Fruit fly (Drosophila melanogaster): ENCODE measurements around the gene CG42740.

CG42740 gene

dm6 chr3R:30450224-30450623 is 27.5 kb upstream of the CG42740 start (continued):
- no peak for TF ChIP-seq BEAF-32 (GFP tag; optimal IDR thresholded peaks at IDR 0.05)
- peak; percentile 52 for TF ChIP-seq CTCF (GFP tag; optimal IDR thresholded peaks at IDR 0.05)
- TF ChIP-seq Nf-YC (tag; optimal IDR thresholded peaks at IDR 0.05), result no peak
- peak; percentile 47 for TF ChIP-seq nerfin-1 (tag; optimal IDR thresholded peaks at IDR 0.05)
- TF ChIP-seq CG34422 (GFP tag; IDR thresholded peaks at IDR 0.05), result peak; percentile 68; the same call in 1 of the 3 replicates
- TF ChIP-seq psq (GFP tag; optimal IDR thresholded peaks at IDR 0.05), result peak; percentile 51
- peak; percentile 55 for TF ChIP-seq tin (GFP tag; optimal IDR thresholded peaks at IDR 0.05)
- TF ChIP-seq gfzf (GFP tag; optimal IDR thresholded peaks at IDR 0.05), result no peak
- peak; percentile 59 for TF ChIP-seq CG1603 (tag; optimal IDR thresholded peaks at IDR 0.05)
- TF ChIP-seq sima (GFP tag; optimal IDR thresholded peaks at IDR 0.05), result no peak
- TF ChIP-seq pum (GFP tag; optimal IDR thresholded peaks at IDR 0.05), result peak; percentile 38
- no peak; the same call in 1 of the 2 replicates for TF ChIP-seq amos (GFP tag; IDR thresholded peaks at IDR 0.05; ENCODE audit: partially characterized antibody)
- TF ChIP-seq trh (GFP tag; optimal IDR thresholded peaks at IDR 0.05), result peak; percentile 74
- peak; percentile 35 for TF ChIP-seq CG2712 (tag; optimal IDR thresholded peaks at IDR 0.05)
- peak; percentile 21; the same call in 1 of the 4 replicates for TF ChIP-seq Gug (GFP tag; IDR thresholded peaks at IDR 0.05)
- no peak for TF ChIP-seq CG14667 (GFP tag; IDR thresholded peaks at IDR 0.05)
- peak; percentile 79 for TF ChIP-seq CG13296 (GFP tag; optimal IDR thresholded peaks at IDR 0.05)
- TF ChIP-seq Sox102F (GFP tag; optimal IDR thresholded peaks at IDR 0.05), result peak; percentile 53
- TF ChIP-seq Eip74EF (GFP tag; optimal IDR thresholded peaks at IDR 0.05), result no peak
- TF ChIP-seq salm (tag; optimal IDR thresholded peaks at IDR 0.05), result peak; percentile 17
- peak; percentile 42 for TF ChIP-seq en (GFP tag; optimal IDR thresholded peaks at IDR 0.05)
- TF ChIP-seq CG8089 (GFP tag; optimal IDR thresholded peaks at IDR 0.05), result peak; percentile 81
- TF ChIP-seq bsh (GFP tag; optimal IDR thresholded peaks at IDR 0.05), result peak; percentile 36 to 82
- peak; percentile 63 for TF ChIP-seq cato (GFP tag; optimal IDR thresholded peaks at IDR 0.05; ENCODE audit: borderline replicate concordance)
- TF ChIP-seq sna (GFP tag; IDR thresholded peaks at IDR 0.05; ENCODE audit: partially characterized antibody), result no peak
- peak; percentile 37 for TF ChIP-seq HLH54F (GFP tag; optimal IDR thresholded peaks at IDR 0.05)
- TF ChIP-seq CG2129 (GFP tag; IDR thresholded peaks at IDR 0.05; ENCODE audit: partially characterized antibody), result no peak
- TF ChIP-seq NK7.1 (GFP tag; optimal IDR thresholded peaks at IDR 0.05), result no peak
- TF ChIP-seq sisA (GFP tag; IDR thresholded peaks at IDR 0.05), result peak; percentile 23
- no peak for TF ChIP-seq CG16813 (GFP tag; IDR thresholded peaks at IDR 0.05; ENCODE audit: partially characterized antibody)
- no peak for TF ChIP-seq Kr (GFP tag; optimal IDR thresholded peaks at IDR 0.05)
- TF ChIP-seq rib (GFP tag; IDR thresholded peaks at IDR 0.05), result peak; percentile 90
- no peak for TF ChIP-seq pita (GFP tag; optimal IDR thresholded peaks at IDR 0.05)
- no peak for TF ChIP-seq CG7271 (tag; optimal IDR thresholded peaks at IDR 0.05)
- TF ChIP-seq grau (tag; optimal IDR thresholded peaks at IDR 0.05), result peak; percentile 11
- TF ChIP-seq lmd (GFP tag; IDR thresholded peaks at IDR 0.05), result peak; percentile 31; the same call in 1 of the 2 replicates
- peak; percentile 75 for TF ChIP-seq zfh1 (GFP tag; IDR thresholded peaks at IDR 0.05)
- TF ChIP-seq CG3847 (GFP tag; IDR thresholded peaks at IDR 0.05), result peak; percentile 21; the same call in 1 of the 2 replicates
- peak; percentile 85 for TF ChIP-seq bab2 (GFP tag; optimal IDR thresholded peaks at IDR 0.05)
- peak; percentile 67 for TF ChIP-seq CG10959 (GFP tag; IDR thresholded peaks at IDR 0.05)
- peak; percentile 88 for TF ChIP-seq CG9727 (GFP tag; optimal IDR thresholded peaks at IDR 0.05)
- no peak; the same call in 2 of the 3 replicates for TF ChIP-seq croc (GFP tag; conservative IDR thresholded peaks at IDR 0.05)
- no peak for TF ChIP-seq Dip3 (GFP tag; optimal IDR thresholded peaks at IDR 0.05)
- no peak for TF ChIP-seq Abd-B (GFP tag; optimal IDR thresholded peaks at IDR 0.05)
- TF ChIP-seq scrt (GFP tag; optimal IDR thresholded peaks at IDR 0.05), result peak; percentile 62
- peak; percentile 77; the same call in 1 of the 3 replicates for TF ChIP-seq B-H1 (GFP tag; IDR thresholded peaks at IDR 0.05)
- TF ChIP-seq Tbp (GFP tag; optimal IDR thresholded peaks at IDR 0.05), result no peak
- TF ChIP-seq Hsf (GFP tag; optimal IDR thresholded peaks at IDR 0.05), result peak; percentile 53
- TF ChIP-seq Ravus (GFP tag; IDR thresholded peaks at IDR 0.05), result peak; percentile 26; the same call in 1 of the 2 replicates
- peak; percentile 92 for TF ChIP-seq Asciz (GFP tag; optimal IDR thresholded peaks at IDR 0.05)
- peak; percentile 25; the same call in 1 of the 3 replicates for TF ChIP-seq row (GFP tag; IDR thresholded peaks at IDR 0.05)

Data from whole organism, embryonic.